Worm (Caenorhabditis elegans): ENCODE data around the gene spin-2.

spin-2 gene

DNA sequence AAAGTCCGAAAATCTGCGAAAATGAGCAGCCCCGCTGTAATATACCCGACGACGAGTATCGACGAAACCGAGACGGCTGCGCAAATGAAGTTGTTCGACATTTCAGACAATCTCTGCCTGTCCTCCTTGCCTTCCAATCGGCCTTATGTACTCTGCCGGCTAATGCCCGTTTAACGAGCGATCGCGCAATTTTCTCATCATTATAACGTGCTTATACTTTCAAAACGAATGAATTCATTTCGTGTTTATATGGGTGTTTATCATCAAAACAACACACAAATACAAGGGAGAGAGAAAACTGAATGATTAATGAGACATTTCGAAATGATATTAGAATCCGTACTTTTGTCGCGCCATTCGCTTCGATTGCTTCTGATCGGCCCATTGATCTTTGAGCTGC, 4.2 kb downstream of the spin-2 start, which contains the start of gene col-132:
TSS of gene col-132 (minus strand) at position 101 of the 400 bp plus-strand sequence.
- TF ChIP-seq W03F9.2 (tag; optimal IDR thresholded peaks at IDR 0.05) (no peak), dao-5 (tag; optimal IDR thresholded peaks at IDR 0.05) (no peak), him-1 (tag; optimal IDR thresholded peaks at IDR 0.05) (no peak)

DNA sequence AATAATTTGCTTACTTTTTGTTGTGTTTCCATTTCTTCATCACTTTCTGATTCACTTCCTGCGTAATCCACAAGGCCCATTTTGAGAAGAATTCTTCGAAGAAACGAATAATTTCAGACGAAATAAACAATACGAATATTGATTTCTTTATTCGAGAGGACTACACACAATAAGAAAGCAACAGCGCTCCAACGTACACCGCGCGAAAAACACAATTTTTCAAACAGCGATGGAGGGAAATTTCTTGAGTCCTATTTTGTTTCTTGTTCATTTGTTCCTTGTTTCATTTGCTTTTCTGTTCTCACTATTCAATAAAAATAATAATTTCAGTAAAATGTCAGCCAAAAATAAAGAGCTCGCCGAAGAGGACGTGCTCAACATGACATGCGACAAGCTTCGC, 6.9 kb downstream of the spin-2 start, which contains the start of the genes prcc-1 and C39E9.12:
TSS of gene prcc-1 (minus strand) at position 119 of the 400 bp plus-strand sequence.
TSS of gene C39E9.12 (plus strand) at position 331 of the 400 bp plus-strand sequence.
- TF ChIP-seq dao-5 (tag; optimal IDR thresholded peaks at IDR 0.05) (no peak), W03F9.2 (tag; optimal IDR thresholded peaks at IDR 0.05) (no peak), him-1 (tag; optimal IDR thresholded peaks at IDR 0.05) (no peak)

ce11 chrIV:13095462-13095861, 8.7 kb downstream of the spin-2 start, which contains the start of gene rfc-3:
rfc-3 (plus strand) TSS chrIV:13095762.
- TF ChIP-seq W03F9.2 (tag; optimal IDR thresholded peaks at IDR 0.05): no peak
- no peak for TF ChIP-seq dao-5 (tag; optimal IDR thresholded peaks at IDR 0.05)
- TF ChIP-seq him-1 (tag; optimal IDR thresholded peaks at IDR 0.05): no peak

- no peak for TF ChIP-seq W03F9.2 (tag; optimal IDR thresholded peaks at IDR 0.05)
- no peak for TF ChIP-seq dao-5 (tag; optimal IDR thresholded peaks at IDR 0.05)
- TF ChIP-seq him-1 (tag; optimal IDR thresholded peaks at IDR 0.05): no peak
Measured at ce11 chrIV:13096778-13097177, 10.0 kb downstream of the spin-2 start.

ce11 chrIV:13098652-13099051, 11.8 kb downstream of the spin-2 start, which contains the start of the genes dli-1, tin-9.2 and exos-4.1:
dli-1 (minus strand) TSS chrIV:13098792.
tin-9.2 (plus strand) TSS chrIV:13098995.
exos-4.1 (plus strand) TSS chrIV:13098999.
- TF ChIP-seq W03F9.2 (tag; optimal IDR thresholded peaks at IDR 0.05) (peak; percentile 86), dao-5 (tag; optimal IDR thresholded peaks at IDR 0.05) (no peak)

ce11 chrIV:13100415-13100814, 13.6 kb downstream of the spin-2 start, which contains the start of gene fask-1:
fask-1 (plus strand) TSS chrIV:13100715.
- TF ChIP-seq dao-5 (tag; optimal IDR thresholded peaks at IDR 0.05) (no peak), W03F9.2 (tag; optimal IDR thresholded peaks at IDR 0.05) (no peak), him-1 (tag; optimal IDR thresholded peaks at IDR 0.05) (no peak)

DNA sequence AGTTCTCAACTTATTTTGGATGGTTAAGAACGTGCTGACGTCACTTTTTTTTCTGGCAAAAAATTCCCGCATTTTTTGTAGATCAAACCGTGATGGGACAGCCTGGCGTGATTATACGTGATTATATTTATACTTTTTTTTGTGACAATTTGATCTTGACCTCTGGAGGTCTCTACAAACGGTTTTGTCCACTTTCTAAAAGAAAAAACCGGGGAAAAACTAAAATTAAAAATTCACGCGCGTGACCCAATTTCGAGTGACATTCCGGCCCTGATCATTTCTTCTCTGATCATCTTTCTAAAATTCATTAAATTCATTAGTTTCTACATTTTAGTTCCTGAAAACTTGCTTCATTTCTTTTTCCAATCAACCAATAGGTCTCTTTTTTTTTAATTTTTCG, 18.1 kb downstream of the spin-2 start, which contains the start of gene rde-11:
TSS of gene rde-11 (plus strand) at position 301 of the 400 bp plus-strand sequence.
- no peak for TF ChIP-seq W03F9.2 (tag; optimal IDR thresholded peaks at IDR 0.05)
- TF ChIP-seq dao-5 (tag; optimal IDR thresholded peaks at IDR 0.05): no peak
- no peak for TF ChIP-seq him-1 (tag; optimal IDR thresholded peaks at IDR 0.05)

- TF ChIP-seq dao-5 (tag; optimal IDR thresholded peaks at IDR 0.05) (no peak), him-1 (tag; optimal IDR thresholded peaks at IDR 0.05) (no peak)
Measured at ce11 chrIV:13107359-13107758, 20.6 kb downstream of the spin-2 start, which contains the start of gene B0564.2. B0564.2 (plus strand) TSS chrIV:13107659.

DNA sequence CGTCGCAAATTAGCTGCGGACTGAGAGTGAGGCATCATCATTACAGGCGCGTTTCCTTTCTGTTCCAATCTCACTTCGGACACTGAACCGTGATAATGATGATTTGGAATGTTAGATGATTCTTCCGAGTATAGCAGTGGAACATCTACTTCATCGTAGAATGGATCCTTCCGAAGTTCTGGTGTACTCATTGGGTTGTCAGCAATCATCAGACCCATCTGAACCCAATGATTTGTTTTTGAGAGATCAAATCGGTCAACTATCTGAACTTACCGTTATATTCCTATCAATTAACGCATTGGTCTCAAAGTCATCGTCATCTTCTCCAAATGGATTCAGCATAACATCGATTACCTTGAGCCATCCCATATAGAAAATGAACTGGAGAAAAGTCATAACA, 21.6 kb downstream of the spin-2 start:
- no peak for TF ChIP-seq dao-5 (tag; optimal IDR thresholded peaks at IDR 0.05)
- TF ChIP-seq him-1 (tag; optimal IDR thresholded peaks at IDR 0.05): no peak
- TF ChIP-seq W03F9.2 (tag; optimal IDR thresholded peaks at IDR 0.05): no peak

DNA sequence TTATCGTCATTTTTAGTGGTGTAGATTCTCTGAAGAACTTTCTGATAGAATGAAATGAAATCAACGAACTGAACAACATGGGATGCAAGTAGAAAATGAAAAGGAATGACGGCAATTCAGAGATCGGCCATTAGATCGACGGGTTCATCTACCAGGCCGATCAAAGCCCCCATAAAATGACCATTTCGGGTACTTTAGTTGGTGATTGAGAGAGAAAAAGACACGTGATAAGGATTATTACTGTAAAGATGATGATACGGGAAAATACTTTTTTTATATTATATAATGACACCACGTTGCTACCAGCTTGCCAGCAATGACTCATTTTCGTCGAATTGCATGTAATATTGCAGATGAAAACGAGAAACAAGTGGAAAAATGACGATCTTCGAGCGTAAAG, 22.9 kb downstream of the spin-2 start, which contains the start of gene best-1:
TSS of gene best-1 (minus strand) at position 29 of the 400 bp plus-strand sequence.
- TF ChIP-seq dao-5 (tag; optimal IDR thresholded peaks at IDR 0.05) (no peak), W03F9.2 (tag; optimal IDR thresholded peaks at IDR 0.05) (no peak), him-1 (tag; optimal IDR thresholded peaks at IDR 0.05) (no peak)

DNA sequence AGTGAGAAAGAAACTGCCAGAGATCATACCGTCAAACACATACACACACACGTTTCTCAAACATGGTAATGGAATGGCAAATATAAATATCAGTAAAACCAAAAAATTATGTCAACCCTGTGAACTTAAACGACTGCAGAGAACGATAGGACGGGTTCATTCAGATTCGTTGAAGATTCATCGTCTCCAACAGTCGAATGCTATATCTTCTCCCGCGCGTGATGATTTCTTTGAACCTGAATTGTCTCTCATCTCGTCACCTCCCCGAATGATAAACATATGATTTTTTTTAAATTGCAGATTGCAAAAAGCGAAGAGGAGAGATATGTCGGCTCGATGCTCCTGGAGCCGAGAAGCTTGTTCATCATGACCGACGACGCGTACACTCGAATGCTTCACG, 24.1 kb downstream of the spin-2 start:
- TF ChIP-seq him-1 (tag; optimal IDR thresholded peaks at IDR 0.05) (no peak), W03F9.2 (tag; optimal IDR thresholded peaks at IDR 0.05) (no peak), dao-5 (tag; optimal IDR thresholded peaks at IDR 0.05) (no peak)

DNA sequence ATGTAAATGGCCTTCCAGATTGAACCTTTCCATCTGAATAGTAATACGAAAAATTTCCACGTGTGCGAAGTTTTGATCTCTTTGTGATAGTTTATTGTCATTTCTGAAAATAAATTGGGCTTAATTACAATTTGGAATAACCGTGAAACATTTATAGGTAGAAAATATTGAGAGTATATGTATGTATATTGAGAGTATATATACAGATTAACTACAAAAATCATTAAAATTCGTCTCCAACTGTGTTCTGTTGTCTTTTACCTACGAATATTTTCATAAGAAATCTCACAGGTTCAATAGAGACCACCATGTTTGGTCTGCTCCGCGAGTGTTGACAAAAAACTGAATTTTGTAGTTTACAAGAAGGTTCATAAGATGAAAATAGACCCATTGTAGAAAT, 26.2 kb downstream of the spin-2 start, which contains the start of gene best-2:
TSS of gene best-2 (minus strand) at position 101 of the 400 bp plus-strand sequence.
- TF ChIP-seq dao-5 (tag; optimal IDR thresholded peaks at IDR 0.05) (no peak), W03F9.2 (tag; optimal IDR thresholded peaks at IDR 0.05) (no peak), him-1 (tag; optimal IDR thresholded peaks at IDR 0.05) (no peak)

DNA sequence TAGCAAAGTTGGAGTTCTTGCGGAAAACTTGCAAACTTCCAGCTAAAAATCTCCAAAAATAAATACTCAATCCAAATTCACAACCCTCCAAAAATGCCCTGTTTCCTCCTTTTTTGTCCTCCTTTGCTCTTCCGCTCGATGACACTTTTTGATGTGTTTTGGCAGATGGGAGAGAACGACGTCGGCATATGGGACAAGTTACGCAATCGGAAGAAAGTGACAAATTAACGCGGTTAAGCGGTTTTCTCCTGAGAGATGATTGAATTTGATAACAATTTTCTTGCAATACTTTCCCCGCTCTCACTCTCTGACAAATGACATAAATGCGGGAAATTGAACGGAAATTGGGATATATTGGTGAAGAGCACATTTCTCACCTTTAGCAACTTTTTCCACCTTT, 29.9 kb downstream of the spin-2 start:
- TF ChIP-seq dao-5 (tag; optimal IDR thresholded peaks at IDR 0.05) (no peak), W03F9.2 (tag; optimal IDR thresholded peaks at IDR 0.05) (no peak), him-1 (tag; optimal IDR thresholded peaks at IDR 0.05) (no peak)

DNA sequence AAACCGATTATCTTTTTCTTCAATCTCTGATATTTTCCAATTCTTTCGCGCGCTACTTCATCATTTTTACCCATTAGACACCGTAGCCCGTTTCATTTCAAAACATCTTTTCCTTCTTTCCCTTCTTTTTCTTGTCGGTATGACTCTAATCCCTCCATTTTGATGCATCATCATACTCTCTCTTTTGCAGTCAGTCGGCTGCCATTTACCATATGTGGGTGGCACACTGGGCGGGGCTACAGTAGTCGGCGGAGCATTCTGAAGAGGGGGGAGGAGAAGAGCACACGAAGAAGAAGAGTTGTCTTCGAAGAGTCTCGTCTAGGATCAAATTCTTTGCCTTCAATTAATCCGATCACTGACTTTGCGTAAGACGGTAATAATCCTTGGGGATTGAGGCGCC, 32.0 kb downstream of the spin-2 start, which contains the start of gene unc-30:
TSS of gene unc-30 (plus strand) at position 184 of the 400 bp plus-strand sequence.
- TF ChIP-seq him-1 (tag; optimal IDR thresholded peaks at IDR 0.05) (no peak), dao-5 (tag; optimal IDR thresholded peaks at IDR 0.05) (no peak), W03F9.2 (tag; optimal IDR thresholded peaks at IDR 0.05) (no peak)

ce11 chrIV:13121396-13121795, 34.6 kb downstream of the spin-2 start:
- TF ChIP-seq dao-5 (tag; optimal IDR thresholded peaks at IDR 0.05) (no peak), him-1 (tag; optimal IDR thresholded peaks at IDR 0.05) (no peak), W03F9.2 (tag; optimal IDR thresholded peaks at IDR 0.05) (no peak)
